Worm (Caenorhabditis elegans): ENCODE measurements around the gene F46C5.10.

F46C5.10 gene

ce11 chrII:8822711-8823110 lies 3.9 kb upstream of the F46C5.10 start (continued):
- TF ChIP-seq egl-13 (tag; optimal IDR thresholded peaks at IDR 0.05) = no peak
- no peak for TF ChIP-seq nhr-12 (tag; optimal IDR thresholded peaks at IDR 0.05)
- TF ChIP-seq lin-35 (GFP tag; optimal IDR thresholded peaks at IDR 0.05) = peak in 1 of 2 experiments; percentile 71
- TF ChIP-seq lin-14 (GFP tag; optimal IDR thresholded peaks at IDR 0.05) = peak; percentile 64
- TF ChIP-seq nhr-20 (tag; optimal IDR thresholded peaks at IDR 0.05) = peak; percentile 86
- TF ChIP-seq nhr-85 (tag) = peak; percentile 91
- TF ChIP-seq mdl-1 (tag; optimal IDR thresholded peaks at IDR 0.05) = peak in 1 of 2 experiments; percentile 85
- peak; percentile 84 for TF ChIP-seq unc-130 (tag; optimal IDR thresholded peaks at IDR 0.05)

DNA sequence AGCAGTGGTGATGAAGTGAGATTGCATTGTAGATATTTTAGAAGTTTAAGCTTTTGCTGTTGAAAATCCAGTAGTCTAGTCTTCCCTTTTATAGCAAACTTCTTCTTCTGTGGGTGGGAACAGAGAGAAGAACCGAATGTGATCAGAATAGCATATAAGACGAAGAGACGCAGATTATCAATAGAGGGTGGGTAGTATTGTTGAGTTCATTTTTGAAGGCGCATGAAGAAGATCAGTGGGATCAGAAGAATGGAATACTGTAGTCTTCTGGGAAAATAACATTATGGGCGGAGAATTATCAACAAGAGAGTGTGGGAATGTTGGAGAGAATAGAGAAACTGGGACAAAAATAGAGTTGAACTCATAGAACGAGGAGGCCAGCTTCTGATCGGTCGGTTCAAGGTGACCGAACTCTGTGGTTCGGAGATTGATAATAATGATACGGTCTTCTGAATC lies 2.3 kb upstream of the F46C5.10 start, which contains the start of gene F46C5.1:
F46C5.1 (minus strand) TSS at position 51 of the 456 bp plus-strand sequence.
- TF ChIP-seq C16A3.4 (tag; optimal IDR thresholded peaks at IDR 0.05) (peak; percentile 2), elt-3 (tag; optimal IDR thresholded peaks at IDR 0.05) (peak in 2 of 6 experiments; percentile 6 to 25), mep-1 (tag; optimal IDR thresholded peaks at IDR 0.05) (no peak), mef-2 (tag; optimal IDR thresholded peaks at IDR 0.05) (no peak), blmp-1 (tag; optimal IDR thresholded peaks at IDR 0.05) (peak; percentile 63), sptf-1 (tag; optimal IDR thresholded peaks at IDR 0.05) (no peak), aly-2 (tag; optimal IDR thresholded peaks at IDR 0.05) (no peak), lsy-2 (tag; optimal IDR thresholded peaks at IDR 0.05) (peak in 1 of 2 experiments; percentile 68), unc-62 (GFP tag; optimal IDR thresholded peaks at IDR 0.05) (no peak), fkh-8 (tag; optimal IDR thresholded peaks at IDR 0.05) (no peak), ztf-4 (tag; optimal IDR thresholded peaks at IDR 0.05) (no peak)

DNA sequence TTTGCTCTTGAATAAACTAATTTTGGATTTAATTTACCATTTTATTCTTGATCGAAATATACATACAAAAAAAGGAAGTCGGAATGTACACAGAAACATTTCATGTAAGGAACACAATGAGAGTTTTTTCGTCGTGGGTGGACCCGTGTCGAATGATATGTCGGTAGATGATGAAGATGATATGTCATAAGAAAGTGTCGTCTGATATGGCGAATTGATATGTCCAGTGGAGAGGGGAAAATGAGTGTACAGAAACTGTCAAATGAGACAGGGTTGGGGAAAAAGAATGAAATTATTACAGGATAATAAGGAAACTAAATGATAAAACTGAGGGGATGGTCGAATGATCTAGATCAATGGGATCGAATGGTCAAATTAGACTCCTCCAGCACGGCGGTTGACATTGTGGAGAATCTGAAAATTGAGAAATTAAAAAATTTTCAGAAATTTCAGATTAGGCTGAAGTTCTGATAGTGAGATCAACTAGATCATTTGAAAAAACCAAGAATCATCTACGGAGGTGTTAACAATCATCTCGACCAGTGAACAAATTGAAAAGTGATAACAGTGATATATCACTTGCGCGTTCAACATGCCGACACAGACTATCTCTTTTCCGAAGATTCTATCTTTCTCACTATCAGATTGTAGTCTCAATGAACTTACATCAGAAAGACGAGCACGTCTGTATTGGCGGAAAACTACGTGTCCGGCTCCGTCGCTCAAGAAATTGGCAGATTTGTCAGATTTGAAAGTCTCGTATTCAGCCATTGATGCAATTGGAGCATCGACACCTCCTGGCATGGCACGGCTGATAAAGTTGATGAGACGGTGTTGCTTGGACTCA lies 1.5 kb upstream of the F46C5.10 start:
- TF ChIP-seq unc-30 (tag; optimal IDR thresholded peaks at IDR 0.05) (no peak), ama-1 (optimal IDR thresholded peaks at IDR 0.05) (peak; percentile 46), lir-3 (tag; optimal IDR thresholded peaks at IDR 0.05; ENCODE audit: poor library complexity) (peak; percentile 28), tbx-2 (tag; optimal IDR thresholded peaks at IDR 0.05) (peak; percentile 42), unc-130 (tag; optimal IDR thresholded peaks at IDR 0.05) (no peak), aha-1 (tag; optimal IDR thresholded peaks at IDR 0.05) (no peak), tlp-1 (tag; optimal IDR thresholded peaks at IDR 0.05) (no peak), unc-62 (GFP tag; optimal IDR thresholded peaks at IDR 0.05) (no peak), nhr-84 (tag; optimal IDR thresholded peaks at IDR 0.05) (no peak), egl-27 (tag; optimal IDR thresholded peaks at IDR 0.05) (no peak), isw-1 (GFP tag; IDR thresholded peaks at IDR 0.05) (no peak), nhr-20 (tag; optimal IDR thresholded peaks at IDR 0.05) (peak; percentile 57), grh-1 (GFP tag; IDR thresholded peaks at IDR 0.05) (0 out of 2 replicates have a peak, but pooled peaks have one; percentile 25), lin-15B (tag; optimal IDR thresholded peaks at IDR 0.05) (peak; percentile 8), lin-13 (GFP tag; optimal IDR thresholded peaks at IDR 0.05) (peak; percentile 3), lin-39 (tag; optimal IDR thresholded peaks at IDR 0.05) (no peak), pax-3 (tag; optimal IDR thresholded peaks at IDR 0.05) (no peak), hlh-4 (tag; optimal IDR thresholded peaks at IDR 0.05) (no peak), ceh-90 (tag; optimal IDR thresholded peaks at IDR 0.05) (no peak), elt-3 (tag; optimal IDR thresholded peaks at IDR 0.05) (peak in 3 of 6 experiments; percentile 30 to 61 (median 33)), sptf-1 (tag; optimal IDR thresholded peaks at IDR 0.05) (no peak), lsy-2 (tag; optimal IDR thresholded peaks at IDR 0.05) (no peak), efl-1 (optimal IDR thresholded peaks at IDR 0.05) (peak in 1 of 2 experiments; percentile 1), efl-1 (GFP tag; optimal IDR thresholded peaks at IDR 0.05 in 1 of 2) (peak in 1 of 2 experiments; percentile 89), nhr-71 (tag; optimal IDR thresholded peaks at IDR 0.05) (peak; percentile 35), aly-2 (tag; optimal IDR thresholded peaks at IDR 0.05) (peak; percentile 35), lin-14 (GFP tag; optimal IDR thresholded peaks at IDR 0.05) (peak; percentile 4), blmp-1 (tag; optimal IDR thresholded peaks at IDR 0.05) (peak; percentile 33), snu-23 (GFP tag; optimal IDR thresholded peaks at IDR 0.05) (peak; percentile 4), nhr-85 (tag) (peak; percentile 73), jun-1 (tag; optimal IDR thresholded peaks at IDR 0.05) (no peak), nhr-19 (GFP tag; conservative IDR thresholded peaks at IDR 0.05) (peak; percentile 31; the same call in 1 of the 2 replicates), ztf-4 (tag; optimal IDR thresholded peaks at IDR 0.05) (peak; percentile 0), vab-15 (tag; optimal IDR thresholded peaks at IDR 0.05) (no peak), F16B12.6 (tag; optimal IDR thresholded peaks at IDR 0.05) (no peak), nhr-47 (tag; optimal IDR thresholded peaks at IDR 0.05) (peak; percentile 48), lin-35 (GFP tag; optimal IDR thresholded peaks at IDR 0.05) (peak in 1 of 2 experiments; percentile 48), dsc-1 (tag; optimal IDR thresholded peaks at IDR 0.05) (no peak), rnt-1 (tag; optimal IDR thresholded peaks at IDR 0.05) (peak; percentile 9)

Data from whole organism, L1 larva.